Worm (Caenorhabditis elegans) whole organism, early embryonic: ENCODE results near the gene idpb-2.

Source experiments
- aly-1 ChIP-seq: sonication (generic microtip); optimal IDR thresholded peaks from 2 replicates; lab custom pipeline; 2016; ENCODE audit warnings: missing genetic modification characterization, missing compliant biosample characterization
- ama-1 ChIP-seq: fragments of 150-350 bp; optimal IDR thresholded peaks from 2 replicates; lab custom pipeline; 2014
- ceh-13 ChIP-seq: fragments of 200-800 bp; sonication (Bioruptor generic); optimal IDR thresholded peaks from 2 replicates; lab custom pipeline; 2018; ENCODE audit warnings: mild to moderate bottlenecking, missing genetic modification characterization, missing compliant biosample characterization
- ceh-36 ChIP-seq: sonication (generic microtip); optimal IDR thresholded peaks from 2 replicates; lab custom pipeline; 2016; ENCODE audit warnings: missing genetic modification characterization, inconsistent platforms, missing compliant biosample characterization
- ets-7 ChIP-seq: sonication (generic microtip); optimal IDR thresholded peaks from 2 replicates; lab custom pipeline; 2016; ENCODE audit warnings: missing genotype, missing genetic modification characterization, missing compliant biosample characterization
- pes-1 ChIP-seq: fragments of 200-800 bp; sonication (Bioruptor generic); IDR thresholded peaks from 2 replicates; pipeline ENCODE4 v1.3.6; 2022; ENCODE audit warnings: missing genetic modification reagents, missing genetic modification characterization, missing compliant biosample characterization
- tbx-37 ChIP-seq: fragments of 200-800 bp; sonication (Bioruptor generic); conservative IDR thresholded peaks from 2 replicates; pipeline ENCODE4 v1.3.6; 2022; ENCODE audit warnings: missing genetic modification reagents, missing genetic modification characterization, missing compliant biosample characterization

DNA sequence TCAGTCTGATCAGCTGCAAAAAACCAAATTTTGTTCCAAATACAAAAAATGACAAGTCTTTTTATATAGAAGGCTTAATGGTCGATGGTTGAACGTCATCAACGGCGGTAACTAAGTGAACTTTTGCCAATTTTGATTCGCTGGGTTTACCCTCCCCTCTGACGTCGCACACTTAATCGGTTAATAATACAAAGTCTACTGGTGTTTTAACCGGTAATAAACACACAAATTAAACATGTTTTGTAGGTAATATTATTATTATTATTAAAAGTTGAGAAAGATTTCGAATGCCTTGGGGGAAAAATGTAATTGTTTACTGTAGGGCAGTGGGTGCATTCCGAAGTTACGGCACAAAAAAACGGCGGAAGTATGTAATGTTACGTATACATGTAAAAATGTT, 8.7 kb downstream of the idpb-2 start, which contains the start of gene pho-12:
- TF ChIP-seq ama-1: no peak
- TF ChIP-seq aly-1 (tag; lab: Kevin White, UChicago): no peak
- TF ChIP-seq tbx-37 (GFP tag; lab: Robert Waterston, UW): no peak
- TF ChIP-seq pes-1 (GFP tag; lab: Robert Waterston, UW): no peak
- no peak for TF ChIP-seq ets-7 (tag; lab: Kevin White, UChicago)
- TF ChIP-seq ceh-13 (GFP tag; lab: Kevin White, UChicago): no peak
- TF ChIP-seq ceh-36 (tag; lab: Kevin White, UChicago): no peak
